Worm (Caenorhabditis elegans) whole organism, mixed stage, embryonic: ENCODE measurements around the gene K09C4.10.

Source experiments
- M03D4.4 ChIP-seq: sonication (generic microtip); optimal IDR thresholded peaks from 2 replicates; lab custom pipeline; 2017; ENCODE audit warnings: mild to moderate bottlenecking, missing genetic modification characterization, missing compliant biosample characterization
- ces-1 ChIP-seq: fragments of 150-350 bp; optimal IDR thresholded peaks from 2 replicates; lab custom pipeline; 2014; ENCODE audit warnings: missing biosample characterization, missing genetic modification reagents, missing genetic modification characterization
- elt-1 ChIP-seq: sonication (generic microtip); optimal IDR thresholded peaks from 2 replicates; lab custom pipeline; 2017; ENCODE audit warnings: missing genetic modification characterization, mild to moderate bottlenecking, missing compliant biosample characterization, antibody characterized with exemption, moderate library complexity, borderline replicate concordance; ENCODE audit not compliant: insufficient read depth
- mep-1 ChIP-seq: fragments of 150-350 bp; optimal IDR thresholded peaks from 2 replicates; lab custom pipeline; 2017; ENCODE audit warnings: missing biosample characterization, missing genetic modification reagents, missing genetic modification characterization, inconsistent platforms
- mls-2 ChIP-seq: sonication (generic microtip); optimal IDR thresholded peaks from 2 replicates; lab custom pipeline; 2016; ENCODE audit warnings: mild to moderate bottlenecking, missing genetic modification characterization, moderate library complexity, missing compliant biosample characterization
- nhr-28 ChIP-seq: fragments of 150-350 bp; optimal IDR thresholded peaks from 2 replicates; lab custom pipeline; 2014; ENCODE audit warnings: missing biosample characterization, missing genetic modification characterization
- sem-2 ChIP-seq: fragments of 200-800 bp; sonication (Bioruptor generic); optimal IDR thresholded peaks from 2 replicates; lab custom pipeline; 2018; ENCODE audit warnings: mild to moderate bottlenecking, missing genetic modification characterization, missing compliant biosample characterization
- snpc-4 ChIP-seq: fragments of 150-350 bp; optimal IDR thresholded peaks from 2 replicates; lab custom pipeline; 2014; ENCODE audit warnings: missing biosample characterization, missing genetic modification characterization
- unc-39 ChIP-seq: fragments of 150-350 bp; optimal IDR thresholded peaks from 2 replicates; lab custom pipeline; 2014; ENCODE audit warnings: missing biosample characterization, missing genetic modification characterization
- unc-62 ChIP-seq: fragments of 150-350 bp; optimal IDR thresholded peaks from 2 replicates; lab custom pipeline; 2014; ENCODE audit warnings: missing biosample characterization, missing genetic modification reagents, missing genetic modification characterization
- ztf-11 ChIP-seq: fragments of 150-350 bp; optimal IDR thresholded peaks from 2 replicates; lab custom pipeline; 2014; ENCODE audit warnings: missing biosample characterization, missing genetic modification characterization

DNA sequence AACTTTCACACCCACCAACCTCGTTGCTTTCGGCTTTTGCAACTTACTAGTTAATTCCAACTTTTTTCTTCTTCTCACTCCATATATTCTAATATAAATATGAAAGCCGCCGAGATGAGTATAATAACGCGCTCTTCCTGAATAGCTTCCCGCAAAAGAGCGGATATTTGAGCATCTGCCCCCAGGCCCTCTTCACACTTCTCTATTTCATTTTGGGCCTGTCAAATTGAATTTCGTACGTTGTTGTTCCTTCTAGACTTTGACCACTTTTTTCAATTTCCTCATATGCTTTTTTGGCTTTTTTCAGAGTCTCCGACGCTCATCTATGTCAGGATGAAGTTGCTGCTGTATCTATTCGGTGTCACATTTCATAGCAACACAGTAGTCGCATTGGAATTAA, 35.0 kb upstream of the K09C4.10 start, which contains the start of gene ddr-2:
- TF ChIP-seq sem-2 (GFP tag; lab: Kevin White, UChicago) (no peak), snpc-4 (tag; lab: Kevin White, UChicago) (no peak), unc-39 (no peak), M03D4.4 (tag; lab: Kevin White, UChicago) (no peak), ztf-11 (tag; lab: Kevin White, UChicago) (no peak), elt-1 (no peak), mep-1 (no peak), mls-2 (tag; lab: Kevin White, UChicago) (no peak), nhr-28 (tag; lab: Kevin White, UChicago) (no peak), unc-62 (GFP tag; lab: Kevin White, UChicago) (no peak), ces-1 (GFP tag; lab: Kevin White, UChicago) (peak; percentile 67)
